Worm (Caenorhabditis elegans) whole organism, young adult: ENCODE data around the gene nspg-4.

Experiments
- F55B11.4 ChIP-seq: sonication (generic microtip); optimal IDR thresholded peaks from 2 replicates; lab custom pipeline; 2016; ENCODE audit warnings: missing compliant biosample characterization, missing genetic modification characterization, borderline replicate concordance; ENCODE audit not compliant: insufficient read depth
- K12H6.12 ChIP-seq: fragments of 200-800 bp; sonication (Bioruptor generic); optimal IDR thresholded peaks from 2 replicates; lab custom pipeline; 2018; ENCODE audit warnings: mild to moderate bottlenecking, missing genetic modification characterization, missing compliant biosample characterization
- Y56A3A.18 ChIP-seq: fragments of 200-800 bp; sonication (Bioruptor generic); IDR thresholded peaks from 2 replicates; pipeline ENCODE4 v1.3.6; 2022; ENCODE audit warnings: missing genetic modification reagents, missing genetic modification characterization, missing compliant biosample characterization
- Y95B8A.8 ChIP-seq: fragments of 200-800 bp; sonication (Bioruptor generic); IDR thresholded peaks from 2 replicates; pipeline ENCODE4 v1.3.6; 2022; ENCODE audit warnings: missing genetic modification reagents, missing genetic modification characterization, missing compliant biosample characterization
- ekl-4 ChIP-seq: fragments of 200-800 bp; sonication (Bioruptor generic); IDR thresholded peaks from 2 replicates; pipeline ENCODE4 v1.3.6; 2022; ENCODE audit warnings: missing genetic modification reagents, missing genetic modification characterization, missing compliant biosample characterization
- madf-10 ChIP-seq: sonication (generic microtip); optimal IDR thresholded peaks from 2 replicates; lab custom pipeline; 2016; ENCODE audit warnings: mild to moderate bottlenecking, missing genetic modification characterization, missing compliant biosample characterization
- snpc-4 ChIP-seq, 5 experiments: fragments of 150-350 bp in 1 of 5; sonication (generic microtip) in 4 of 5; optimal IDR thresholded peaks; 2 replicates each; lab custom pipeline; 2014 to 2018; ENCODE audit warnings: missing genetic modification characterization in 5 of 5, missing biosample characterization in 3 of 5, antibody characterized with exemption in 2 of 5, mild to moderate bottlenecking in 2 of 5, missing compliant biosample characterization in 2 of 5, missing genotype in 2 of 5, moderate library complexity in 2 of 5, missing genetic modification reagents in 1 of 5
- tbx-9 ChIP-seq: sonication (generic microtip); optimal IDR thresholded peaks from 2 replicates; lab custom pipeline; 2016; ENCODE audit warnings: borderline replicate concordance, missing genetic modification characterization, inconsistent platforms, missing compliant biosample characterization
- ztf-3 ChIP-seq: fragments of 200-800 bp; sonication (Bioruptor generic); optimal IDR thresholded peaks from 2 replicates; lab custom pipeline; 2018; ENCODE audit warnings: mild to moderate bottlenecking, missing genetic modification characterization, missing compliant biosample characterization

DNA sequence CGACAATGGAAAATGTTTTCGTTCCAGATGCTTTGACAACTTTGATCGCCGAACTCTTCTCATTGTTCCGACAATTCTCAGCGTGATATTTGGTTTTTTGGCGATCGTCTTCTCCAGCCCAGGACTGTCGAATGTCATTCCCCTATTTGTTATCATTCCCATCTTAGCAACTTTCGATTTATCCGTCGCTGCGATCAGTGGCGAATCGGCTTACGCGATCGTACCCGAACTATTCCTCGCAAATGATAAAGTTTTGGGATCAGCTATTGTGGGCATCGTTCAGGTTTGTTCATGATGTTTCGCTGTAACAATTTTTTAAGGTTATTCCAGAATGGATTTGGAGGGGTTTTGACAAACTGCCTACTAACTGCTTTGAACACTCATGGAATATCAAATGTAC, 46.5 kb upstream of the nspg-4 start:
- TF ChIP-seq K12H6.12 (tag; lab: Kevin White, UChicago): no peak
- TF ChIP-seq snpc-4 (GFP tag; optimal IDR thresholded peaks at IDR 0.05; lab: Kevin White, UChicago): no peak
- no peak for TF ChIP-seq snpc-4 (tag; optimal IDR thresholded peaks at IDR 0.05; lab: Kevin White, UChicago)
- TF ChIP-seq ztf-3: no peak
- no peak for TF ChIP-seq ekl-4 (GFP tag; lab: Robert Waterston, UW)
- no peak for TF ChIP-seq madf-10 (tag; lab: Kevin White, UChicago)
- TF ChIP-seq Y95B8A.8 (GFP tag; lab: Robert Waterston, UW): no peak
- TF ChIP-seq F55B11.4: no peak
- no peak for TF ChIP-seq Y56A3A.18 (GFP tag; lab: Robert Waterston, UW)
- TF ChIP-seq tbx-9 (tag; lab: Kevin White, UChicago): no peak
